Worm (Caenorhabditis elegans) whole organism, L1 larva: ENCODE measurements around the gene C36C5.15.

Experiments
- C04F5.9 ChIP-seq: sonication (generic microtip); optimal IDR thresholded peaks from 2 replicates; lab custom pipeline; 2016; ENCODE audit warnings: missing genetic modification characterization, missing compliant biosample characterization
- C16A3.4 ChIP-seq: fragments of 150-350 bp; optimal IDR thresholded peaks from 2 replicates; lab custom pipeline; 2014; ENCODE audit warnings: missing biosample characterization, missing genetic modification characterization
- ceh-82 ChIP-seq, 3 experiments: fragments of 150-350 bp in 1 of 3; sonication (generic microtip) in 2 of 3; optimal IDR thresholded peaks; 2 replicates each; lab custom pipeline; 2014 to 2017; ENCODE audit warnings: missing biosample characterization in 3 of 3, missing genetic modification characterization in 3 of 3
- dsc-1 ChIP-seq: sonication (generic microtip); optimal IDR thresholded peaks from 2 replicates; lab custom pipeline; 2016; ENCODE audit warnings: mild to moderate bottlenecking, missing genetic modification characterization, missing compliant biosample characterization
- fkh-4 ChIP-seq: sonication (generic microtip); optimal IDR thresholded peaks from 2 replicates; lab custom pipeline; 2016; ENCODE audit warnings: missing compliant biosample characterization, missing genetic modification characterization, borderline replicate concordance
- lin-13 ChIP-seq: fragments of 150-350 bp; optimal IDR thresholded peaks from 2 replicates; lab custom pipeline; 2014; ENCODE audit warnings: missing biosample characterization, missing genetic modification reagents, missing genetic modification characterization
- mab-9 ChIP-seq: fragments of 200-800 bp; sonication (Bioruptor generic); IDR thresholded peaks from 2 replicates; pipeline ENCODE4 v1.3.6; 2022; ENCODE audit warnings: missing genetic modification reagents, missing genetic modification characterization, missing compliant biosample characterization
- mep-1 ChIP-seq: fragments of 150-350 bp; optimal IDR thresholded peaks from 2 replicates; lab custom pipeline; 2014; ENCODE audit warnings: missing biosample characterization, missing genetic modification characterization
- nhr-12 ChIP-seq: sonication (generic microtip); optimal IDR thresholded peaks from 2 replicates; lab custom pipeline; 2017; ENCODE audit warnings: missing biosample characterization, missing genetic modification characterization
- nhr-237 ChIP-seq: fragments of 150-350 bp; optimal IDR thresholded peaks from 2 replicates; lab custom pipeline; 2014; ENCODE audit warnings: missing biosample characterization, missing genetic modification characterization
- nhr-84 ChIP-seq: sonication (generic microtip); optimal IDR thresholded peaks from 2 replicates; lab custom pipeline; 2017; ENCODE audit warnings: missing biosample characterization, missing genetic modification characterization
- skn-1 ChIP-seq: fragments of 150-350 bp; optimal IDR thresholded peaks from 2 replicates; lab custom pipeline; 2014; ENCODE audit warnings: missing biosample characterization, missing genetic modification characterization
- snpc-4 ChIP-seq: fragments of 150-350 bp; optimal IDR thresholded peaks from 2 replicates; lab custom pipeline; 2014; ENCODE audit warnings: missing biosample characterization, missing genetic modification characterization
- tbx-2 ChIP-seq: sonication (generic microtip); optimal IDR thresholded peaks from 2 replicates; lab custom pipeline; 2016; ENCODE audit warnings: missing genetic modification characterization, missing compliant biosample characterization

DNA sequence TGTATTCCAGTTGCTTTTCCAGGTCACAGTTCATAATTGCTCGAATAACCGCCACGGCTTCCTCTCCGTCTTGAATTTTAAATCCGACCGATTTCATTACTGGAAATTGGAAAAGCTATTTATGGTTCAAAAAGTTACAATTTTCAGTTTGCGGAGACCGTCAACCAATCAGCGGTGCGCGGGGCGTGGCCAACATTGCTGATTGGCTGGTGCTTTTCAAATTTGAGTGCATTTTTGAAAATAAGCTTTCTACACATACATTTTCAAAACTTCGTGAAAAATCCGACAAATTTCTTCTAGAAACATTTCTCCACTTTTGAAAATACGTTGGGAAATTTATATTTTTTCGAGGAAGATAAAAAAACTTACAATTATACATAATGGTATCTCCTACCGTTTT is 27.3 kb upstream of the C36C5.15 start:
- TF ChIP-seq snpc-4 (no peak), nhr-84 (no peak), dsc-1 (no peak), C16A3.4 (no peak), lin-13 (no peak), fkh-4 (tag; lab: Kevin White, UChicago) (no peak), skn-1 (tag; lab: Kevin White, UChicago) (no peak), nhr-237 (tag; lab: Kevin White, UChicago) (no peak), ceh-82 (tag; optimal IDR thresholded peaks at IDR 0.05; lab: Kevin White, UChicago) (no peak), nhr-12 (no peak), tbx-2 (tag; lab: Kevin White, UChicago) (no peak), mab-9 (GFP tag; lab: Robert Waterston, UW) (no peak), mep-1 (tag; lab: Kevin White, UChicago) (no peak), C04F5.9 (tag; lab: Kevin White, UChicago) (no peak)
